Fruit fly (Drosophila melanogaster) whole organism, prepupa: Measurements from ENCODE around the gene CG31798.

Experiments
- Blimp-1 ChIP-seq: fragments of 200-800 bp; sonication (Bioruptor generic); optimal IDR thresholded peaks from 3 replicates; lab custom pipeline; 2017; ENCODE audit warnings: missing biosample characterization, missing genetic modification characterization, mild to moderate bottlenecking, moderate library complexity, missing genetic modification reagents
- CG11902 ChIP-seq: fragments of 200-800 bp; sonication (Bioruptor generic); optimal IDR thresholded peaks from 3 replicates; lab custom pipeline; 2016; ENCODE audit warnings: missing biosample characterization, missing genetic modification characterization
- CG15336 ChIP-seq: fragments of 200-800 bp; sonication (Bioruptor generic); IDR thresholded peaks from 2 replicates; pipeline ENCODE4 v1.3.6; 2022; ENCODE audit warnings: missing biosample characterization, missing genetic modification characterization
- CG1621 ChIP-seq: fragments of 200-800 bp; sonication (Bioruptor generic); optimal IDR thresholded peaks from 3 replicates; lab custom pipeline; 2018; ENCODE audit warnings: missing biosample characterization, mild to moderate bottlenecking, missing genetic modification characterization
- CG34406 ChIP-seq: fragments of 200-800 bp; sonication (Bioruptor generic); optimal IDR thresholded peaks from 3 replicates; lab custom pipeline; 2016; ENCODE audit warnings: missing biosample characterization, missing genetic modification characterization
- CG3919 ChIP-seq: fragments of 200-800 bp; sonication (Bioruptor generic); optimal IDR thresholded peaks from 3 replicates; lab custom pipeline; 2016; ENCODE audit warnings: missing biosample characterization, missing genetic modification characterization
- CG4318 ChIP-seq: fragments of 200-800 bp; sonication (Bioruptor generic); optimal IDR thresholded peaks from 3 replicates; lab custom pipeline; 2017; ENCODE audit warnings: missing biosample characterization, mild to moderate bottlenecking, missing genetic modification characterization
- CG6163 ChIP-seq: fragments of 200-800 bp; sonication (Bioruptor generic); IDR thresholded peaks from 3 replicates; pipeline ENCODE4 v1.3.6; 2022; ENCODE audit warnings: missing biosample characterization, missing genetic modification characterization
- CG6276 ChIP-seq: fragments of 200-800 bp; sonication (Bioruptor generic); optimal IDR thresholded peaks from 2 replicates; lab custom pipeline; 2017; ENCODE audit warnings: missing biosample characterization, mild to moderate bottlenecking, missing genetic modification characterization
- CG6792 ChIP-seq: fragments of 200-800 bp; sonication (Bioruptor generic); optimal IDR thresholded peaks from 3 replicates; lab custom pipeline; 2016; ENCODE audit warnings: missing biosample characterization, missing genetic modification characterization
- CG6808 ChIP-seq: fragments of 200-800 bp; sonication (Bioruptor generic); optimal IDR thresholded peaks from 3 replicates; lab custom pipeline; 2017; ENCODE audit warnings: missing biosample characterization, missing genetic modification characterization, mild to moderate bottlenecking, moderate library complexity, missing genetic modification reagents
- CG7368 ChIP-seq: fragments of 200-800 bp; sonication (Bioruptor generic); optimal IDR thresholded peaks from 3 replicates; lab custom pipeline; 2016; ENCODE audit warnings: missing biosample characterization, missing genetic modification characterization
- CG8119 ChIP-seq: fragments of 200-800 bp; sonication (Bioruptor generic); IDR thresholded peaks from 3 replicates; pipeline ENCODE4 v1.3.6; 2022; ENCODE audit warnings: missing biosample characterization, missing genetic modification characterization
- CG8319 ChIP-seq: fragments of 200-800 bp; sonication (Bioruptor generic); optimal IDR thresholded peaks from 3 replicates; lab custom pipeline; 2016; ENCODE audit warnings: missing biosample characterization, missing genetic modification characterization
- CG8632 ChIP-seq: fragments of 200-800 bp; sonication (Bioruptor generic); optimal IDR thresholded peaks from 3 replicates; lab custom pipeline; 2016; ENCODE audit warnings: missing biosample characterization, missing genetic modification characterization
- Eip78C ChIP-seq: fragments of 200-800 bp; sonication (Bioruptor generic); peaks from one replicate; lab custom pipeline; 2016; ENCODE audit warnings: missing biosample characterization, missing genetic modification characterization
- Eip93F ChIP-seq: fragments of 200-800 bp; sonication (Bioruptor generic); optimal IDR thresholded peaks from 2 replicates; lab custom pipeline; 2016; ENCODE audit warnings: missing biosample characterization, mild to moderate bottlenecking, missing genetic modification characterization
- Ets96B ChIP-seq: fragments of 200-800 bp; optimal IDR thresholded peaks from 2 replicates; lab custom pipeline; 2019; ENCODE audit warnings: missing biosample characterization, mild to moderate bottlenecking, missing genetic modification characterization, moderate library complexity
- Gug ChIP-seq: fragments of 200-800 bp; sonication (Bioruptor generic); IDR thresholded peaks from 2 replicates; pipeline ENCODE4 v1.3.6; 2022; ENCODE audit warnings: missing biosample characterization, missing genetic modification characterization
- Hr38 ChIP-seq: sonication (Bioruptor generic); optimal IDR thresholded peaks from 2 replicates; lab custom pipeline; 2016; ENCODE audit warnings: missing biosample characterization, missing genetic modification characterization
- Hr4 ChIP-seq: fragments of 200-800 bp; sonication (Bioruptor generic); optimal IDR thresholded peaks from 3 replicates; lab custom pipeline; 2016; ENCODE audit warnings: missing biosample characterization, missing genetic modification characterization
- OdsH ChIP-seq: fragments of 200-800 bp; sonication (Bioruptor generic); optimal IDR thresholded peaks from 3 replicates; lab custom pipeline; 2016; ENCODE audit warnings: missing biosample characterization, missing genetic modification characterization
- Sox102F ChIP-seq: fragments of 200-800 bp; sonication (Bioruptor generic); optimal IDR thresholded peaks from 2 replicates; lab custom pipeline; 2016; ENCODE audit warnings: missing biosample characterization, mild to moderate bottlenecking, missing genetic modification characterization
- Sox14 ChIP-seq: fragments of 200-800 bp; sonication (Bioruptor generic); optimal IDR thresholded peaks from 3 replicates; lab custom pipeline; 2016; ENCODE audit warnings: missing biosample characterization, missing genetic modification characterization
- Sox15 ChIP-seq: fragments of 200-800 bp; sonication (Bioruptor generic); optimal IDR thresholded peaks from 3 replicates; lab custom pipeline; 2016; ENCODE audit warnings: missing biosample characterization, missing genetic modification characterization
- cyc ChIP-seq: fragments of 200-800 bp; sonication (Bioruptor generic); optimal IDR thresholded peaks from 3 replicates; lab custom pipeline; 2016; ENCODE audit warnings: missing biosample characterization, missing genetic modification characterization
- dsx ChIP-seq: fragments of 200-800 bp; optimal IDR thresholded peaks from 3 replicates; lab custom pipeline; 2019; ENCODE audit warnings: missing biosample characterization, mild to moderate bottlenecking, missing genetic modification characterization, moderate library complexity; ENCODE audit not compliant: poor library complexity, severe bottlenecking
- eg ChIP-seq: fragments of 200-800 bp; sonication (Bioruptor generic); IDR thresholded peaks from 3 replicates; pipeline ENCODE4 v1.3.6; 2022; ENCODE audit warnings: missing biosample characterization, missing genetic modification characterization
- esn ChIP-seq: fragments of 200-800 bp; sonication (Bioruptor generic); optimal IDR thresholded peaks from 2 replicates; lab custom pipeline; 2016; ENCODE audit warnings: missing biosample characterization, mild to moderate bottlenecking, missing genetic modification characterization, moderate library complexity
- fkh ChIP-seq: fragments of 200-800 bp; sonication (Bioruptor generic); optimal IDR thresholded peaks from 3 replicates; lab custom pipeline; 2017; ENCODE audit warnings: missing biosample characterization, mild to moderate bottlenecking, missing genetic modification characterization, moderate library complexity
- lz ChIP-seq: fragments of 200-800 bp; sonication (Bioruptor generic); optimal IDR thresholded peaks from 3 replicates; lab custom pipeline; 2016; ENCODE audit warnings: missing biosample characterization, missing genetic modification characterization
- pdm3 ChIP-seq: fragments of 200-800 bp; sonication (Bioruptor generic); optimal IDR thresholded peaks from 3 replicates; lab custom pipeline; 2016; ENCODE audit warnings: missing biosample characterization, missing genetic modification characterization
- spab ChIP-seq: fragments of 200-800 bp; sonication (Bioruptor generic); optimal IDR thresholded peaks from 2 replicates; lab custom pipeline; 2017; ENCODE audit warnings: missing biosample characterization, mild to moderate bottlenecking, missing genetic modification characterization, missing genetic modification reagents
- ss ChIP-seq, 2 experiments: fragments of 200-800 bp; sonication (Bioruptor generic); optimal IDR thresholded peaks; 2 replicates in 1 of 2; 3 replicates in 1 of 2; lab custom pipeline; 2017 to 2018; ENCODE audit warnings: mild to moderate bottlenecking in 2 of 2, missing biosample characterization in 2 of 2, missing genetic modification characterization in 2 of 2, moderate library complexity in 1 of 2
- svp ChIP-seq: fragments of 200-800 bp; sonication (Bioruptor generic); peaks from one replicate; lab custom pipeline; 2016; ENCODE audit warnings: missing biosample characterization, missing genetic modification characterization
- topi ChIP-seq: fragments of 200-800 bp; sonication (Bioruptor generic); optimal IDR thresholded peaks from 3 replicates; lab custom pipeline; 2016; ENCODE audit warnings: missing biosample characterization, missing genetic modification characterization

Gene CG31798

dm6 chr2L:19406419-19406818 lies 12.5 kb downstream of the CG31798 start:
- TF ChIP-seq Ets96B (tag; lab: Kevin White, UChicago) (no peak), CG15336 (GFP tag; lab: Robert Waterston, UW) (no peak), Hr4 (GFP tag; lab: Kevin White, UChicago) (no peak), topi (GFP tag; lab: Kevin White, UChicago) (no peak), CG8119 (GFP tag; lab: Robert Waterston, UW) (no peak), CG6276 (GFP tag; lab: Kevin White, UChicago) (no peak), CG6163 (no peak), Sox102F (GFP tag; lab: Kevin White, UChicago) (no peak), Gug (GFP tag; lab: Robert Waterston, UW) (no peak)

- no peak for TF ChIP-seq Gug (GFP tag; lab: Robert Waterston, UW)
- peak; percentile 72 for TF ChIP-seq fkh (GFP tag; lab: Kevin White, UChicago)
- no peak for TF ChIP-seq CG4318 (GFP tag; lab: Kevin White, UChicago)
- TF ChIP-seq OdsH, result no peak
Measured at dm6 chr2L:19411966-19412365, 18.0 kb downstream of the CG31798 start.

dm6 chr2L:19413118-19413893 lies 19.3 kb downstream of the CG31798 start:
- TF ChIP-seq CG11902 (GFP tag; lab: Kevin White, UChicago), result no peak
- no peak for TF ChIP-seq CG6792
- no peak for TF ChIP-seq CG7368 (GFP tag; lab: Kevin White, UChicago)
- TF ChIP-seq CG34406 (GFP tag; lab: Kevin White, UChicago), result no peak
- TF ChIP-seq Eip78C (GFP tag; lab: Kevin White, UChicago), result peak; percentile 8
- no peak for TF ChIP-seq Hr38 (GFP tag; lab: Kevin White, UChicago)
- TF ChIP-seq eg, result no peak
- no peak for TF ChIP-seq CG6808
- TF ChIP-seq CG8119 (GFP tag; lab: Robert Waterston, UW), result no peak
- TF ChIP-seq CG8632 (GFP tag; lab: Kevin White, UChicago), result no peak
- no peak for TF ChIP-seq pdm3 (GFP tag; lab: Kevin White, UChicago)
- TF ChIP-seq svp (GFP tag; lab: Kevin White, UChicago), result peak; percentile 96
- no peak for TF ChIP-seq Sox15 (GFP tag; lab: Kevin White, UChicago)
- TF ChIP-seq Ets96B (tag; lab: Kevin White, UChicago), result no peak
- TF ChIP-seq spab (GFP tag; lab: Kevin White, UChicago), result no peak
- TF ChIP-seq topi (GFP tag; lab: Kevin White, UChicago), result no peak

dm6 chr2L:19414233-19414749 lies 20.3 kb downstream of the CG31798 start:
- TF ChIP-seq svp (GFP tag; lab: Kevin White, UChicago) (peak; percentile 33), CG15336 (GFP tag; lab: Robert Waterston, UW) (no peak; the same call in 1 of the 2 replicates), CG11902 (GFP tag; lab: Kevin White, UChicago) (no peak), CG1621 (no peak), Blimp-1 (GFP tag; lab: Kevin White, UChicago) (peak; percentile 32), ss (GFP tag; optimal IDR thresholded peaks at IDR 0.05; lab: Kevin White, UChicago) (peak in 1 of 2 experiments; percentile 11), dsx (GFP tag; lab: Kevin White, UChicago) (peak; percentile 36), cyc (GFP tag; lab: Kevin White, UChicago) (no peak)
- TF ChIP-seq, all 60 proteins: peak for 4

- TF ChIP-seq CG11902 (GFP tag; lab: Kevin White, UChicago) (no peak), CG8319 (GFP tag; lab: Kevin White, UChicago) (no peak), esn (no peak), eg (no peak), Eip78C (GFP tag; lab: Kevin White, UChicago) (no peak), Eip93F (GFP tag; lab: Kevin White, UChicago) (no peak), lz (GFP tag; lab: Kevin White, UChicago) (no peak), Sox14 (GFP tag; lab: Kevin White, UChicago) (no peak), CG15336 (GFP tag; lab: Robert Waterston, UW) (no peak), CG3919 (no peak)
Measured at dm6 chr2L:19415133-19415532, 21.2 kb downstream of the CG31798 start.
